Fruit fly (Drosophila melanogaster): Measurements from ENCODE around the gene TwdlH.

TwdlH gene

DNA sequence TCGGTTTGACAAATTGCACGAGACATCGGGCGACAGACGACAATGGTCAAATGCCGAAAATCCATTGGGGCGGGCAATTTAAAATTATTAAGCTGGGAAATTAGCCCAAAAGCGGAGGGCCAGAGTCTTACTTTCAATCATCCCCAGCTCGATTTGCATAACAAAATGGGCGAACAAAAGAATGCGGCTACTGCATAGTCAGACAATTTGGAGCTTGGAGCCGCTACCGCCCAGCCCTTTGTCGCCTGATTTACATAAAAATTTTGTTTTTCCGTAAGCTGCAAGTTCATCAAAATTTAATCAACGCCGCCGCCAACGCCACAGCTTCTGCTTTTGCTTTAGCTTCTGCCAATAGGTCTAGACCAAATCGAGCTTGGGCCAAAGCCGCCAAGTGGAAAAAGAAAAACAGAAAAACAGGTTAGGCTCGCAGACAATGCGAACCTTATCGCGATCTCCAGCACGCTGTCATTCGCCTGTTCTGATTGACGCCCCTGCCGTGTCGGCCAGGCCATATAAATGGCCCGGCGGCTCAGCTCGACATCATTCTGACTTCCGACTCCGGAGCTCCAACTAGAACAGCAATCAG is 2.1 kb upstream of the TwdlH start, which contains the start of gene TwdlN:
TwdlN (plus strand) TSS at position 536 of the 586 bp plus-strand sequence.
- no peak for TF ChIP-seq insv (optimal IDR thresholded peaks at IDR 0.05)
- no peak for TF ChIP-seq psq (optimal IDR thresholded peaks at IDR 0.05)
- no peak for TF ChIP-seq Myc (optimal IDR thresholded peaks at IDR 0.05)
- TF ChIP-seq Sin3A (optimal IDR thresholded peaks at IDR 0.05) = no peak
- no peak for TF ChIP-seq h (optimal IDR thresholded peaks at IDR 0.05)

DNA sequence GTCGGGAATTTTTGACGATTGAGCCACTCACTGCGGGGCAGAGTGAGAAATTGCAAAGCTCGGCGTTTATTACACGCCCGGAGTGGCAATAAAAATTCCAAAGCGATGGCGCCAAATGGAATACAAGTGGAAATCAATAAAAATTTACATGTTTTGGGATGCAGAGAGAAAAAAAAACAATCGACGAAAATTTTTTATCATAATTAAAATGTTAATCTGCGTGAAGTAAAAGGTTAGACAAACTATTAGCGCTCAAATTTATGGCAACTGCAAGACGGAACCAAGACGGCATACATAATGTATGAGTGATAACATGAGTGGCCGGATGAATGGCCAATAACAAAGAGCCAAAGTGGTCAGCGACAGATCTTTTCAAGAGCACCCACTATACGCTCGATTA is 522 bp upstream of the TwdlH start:
- TF ChIP-seq ttk (optimal IDR thresholded peaks at IDR 0.05) (no peak), Myc (optimal IDR thresholded peaks at IDR 0.05) (no peak), Sin3A (optimal IDR thresholded peaks at IDR 0.05) (no peak), psq (optimal IDR thresholded peaks at IDR 0.05) (no peak), h (optimal IDR thresholded peaks at IDR 0.05) (no peak), insv (optimal IDR thresholded peaks at IDR 0.05) (no peak)

DNA sequence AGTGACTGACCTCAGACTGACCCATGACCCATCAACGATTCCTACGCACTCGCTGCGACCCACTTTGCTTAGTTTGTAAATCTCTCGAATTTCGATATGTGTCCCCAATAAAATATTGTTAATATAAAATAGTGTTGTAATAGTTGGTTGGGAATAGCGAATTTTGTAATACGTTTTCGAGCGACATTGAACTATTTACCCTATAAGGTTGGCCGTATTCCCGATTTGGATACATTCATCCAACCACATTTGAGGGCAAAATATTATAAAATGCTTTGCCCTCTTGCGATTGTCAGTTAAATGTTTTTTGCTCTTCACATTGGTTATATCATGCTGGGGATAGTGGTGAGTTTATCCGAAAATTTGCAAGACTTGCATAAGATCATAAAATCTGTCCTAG is 1.1 kb downstream of the TwdlH start, which contains the start of gene TwdlR:
TwdlR (plus strand) TSS at position 301 of the 400 bp plus-strand sequence.
- TF ChIP-seq Sin3A (optimal IDR thresholded peaks at IDR 0.05) (no peak), ttk (optimal IDR thresholded peaks at IDR 0.05) (no peak), insv (optimal IDR thresholded peaks at IDR 0.05) (no peak), Myc (optimal IDR thresholded peaks at IDR 0.05) (no peak), psq (optimal IDR thresholded peaks at IDR 0.05) (no peak), h (optimal IDR thresholded peaks at IDR 0.05) (no peak)

DNA sequence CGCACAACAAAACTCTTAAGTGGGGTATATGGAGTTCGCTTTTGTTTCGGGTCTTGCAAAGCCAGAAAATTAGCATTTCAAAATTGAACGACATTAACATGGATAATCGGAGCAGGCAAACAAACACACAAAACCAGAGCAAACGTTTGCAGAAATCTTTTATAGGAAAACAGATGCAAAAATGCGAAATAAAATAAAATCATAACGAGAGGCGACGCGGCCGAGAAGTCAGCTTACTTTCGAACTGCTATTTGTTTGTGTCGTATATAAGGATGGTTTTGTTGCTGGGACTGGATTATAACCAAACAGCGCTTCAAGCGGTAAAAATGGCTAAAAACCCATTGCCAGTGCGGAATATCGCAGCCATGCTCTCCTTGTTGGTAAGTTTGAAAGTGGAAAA is 2.9 kb downstream of the TwdlH start, which contains the start of gene TwdlS:
TwdlS (plus strand) TSS at position 301 of the 400 bp plus-strand sequence.
- TF ChIP-seq ttk (optimal IDR thresholded peaks at IDR 0.05) (no peak), insv (optimal IDR thresholded peaks at IDR 0.05) (no peak), psq (optimal IDR thresholded peaks at IDR 0.05) (no peak), Myc (optimal IDR thresholded peaks at IDR 0.05) (no peak), h (optimal IDR thresholded peaks at IDR 0.05) (no peak), Sin3A (optimal IDR thresholded peaks at IDR 0.05) (no peak)

DNA sequence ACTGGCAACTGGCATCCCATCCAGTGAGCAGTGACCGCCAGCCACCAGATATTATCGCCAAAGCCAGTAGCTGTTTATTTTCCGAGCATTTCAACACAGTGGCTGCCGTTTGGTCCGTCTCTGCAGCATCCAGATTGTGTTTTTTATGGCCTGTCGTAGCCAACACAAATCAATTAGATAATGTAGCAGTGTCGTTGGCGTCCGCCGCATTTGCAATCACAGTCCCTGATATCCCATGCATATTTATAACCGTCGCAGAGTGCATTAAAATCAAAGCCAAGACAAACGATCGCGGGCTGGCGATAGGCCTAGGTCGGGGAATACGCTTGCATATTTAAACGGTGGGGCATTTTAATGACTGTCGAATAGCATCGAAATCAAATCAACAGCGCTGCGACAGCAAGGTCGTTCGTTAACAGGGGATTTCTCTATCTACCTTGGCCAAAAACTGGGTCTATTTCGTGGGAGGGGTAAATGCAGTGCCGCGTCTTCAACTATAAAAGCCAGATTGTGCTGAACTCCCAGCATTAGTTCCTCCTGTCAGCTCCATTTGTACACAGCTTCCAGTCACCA is 6.1 kb downstream of the TwdlH start, which contains the start of gene TwdlD:
TwdlD (plus strand) TSS at position 523 of the 573 bp plus-strand sequence.
- TF ChIP-seq Myc (optimal IDR thresholded peaks at IDR 0.05) (no peak), h (optimal IDR thresholded peaks at IDR 0.05) (no peak), psq (optimal IDR thresholded peaks at IDR 0.05) (no peak), ttk (optimal IDR thresholded peaks at IDR 0.05) (no peak), Sin3A (optimal IDR thresholded peaks at IDR 0.05) (no peak), insv (optimal IDR thresholded peaks at IDR 0.05) (no peak)

DNA sequence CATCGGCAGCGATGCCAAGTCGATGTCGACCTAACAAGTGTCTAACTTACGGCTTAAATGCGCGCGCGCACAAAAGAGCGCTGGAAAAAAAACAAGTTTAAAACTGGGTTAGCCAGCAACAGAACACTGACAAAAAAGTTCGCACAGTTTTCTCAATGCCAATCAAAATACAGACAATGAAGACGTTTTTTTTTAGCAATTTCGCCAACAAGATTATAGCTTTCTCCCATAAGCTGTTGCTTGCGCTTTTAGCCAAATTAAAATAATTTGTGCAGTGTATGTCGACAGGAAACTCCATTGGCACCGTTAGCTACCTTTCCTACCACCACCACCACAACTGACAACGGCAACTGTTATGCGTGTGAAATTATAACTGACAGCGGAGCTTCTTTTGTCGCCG is 21.1 kb downstream of the TwdlH start:
- TF ChIP-seq Myc (optimal IDR thresholded peaks at IDR 0.05) = no peak
- TF ChIP-seq h (optimal IDR thresholded peaks at IDR 0.05) = no peak
- TF ChIP-seq ttk (optimal IDR thresholded peaks at IDR 0.05) = no peak
- TF ChIP-seq Sin3A (optimal IDR thresholded peaks at IDR 0.05) = no peak
- TF ChIP-seq insv (optimal IDR thresholded peaks at IDR 0.05) = no peak
- no peak for TF ChIP-seq psq (optimal IDR thresholded peaks at IDR 0.05)

DNA sequence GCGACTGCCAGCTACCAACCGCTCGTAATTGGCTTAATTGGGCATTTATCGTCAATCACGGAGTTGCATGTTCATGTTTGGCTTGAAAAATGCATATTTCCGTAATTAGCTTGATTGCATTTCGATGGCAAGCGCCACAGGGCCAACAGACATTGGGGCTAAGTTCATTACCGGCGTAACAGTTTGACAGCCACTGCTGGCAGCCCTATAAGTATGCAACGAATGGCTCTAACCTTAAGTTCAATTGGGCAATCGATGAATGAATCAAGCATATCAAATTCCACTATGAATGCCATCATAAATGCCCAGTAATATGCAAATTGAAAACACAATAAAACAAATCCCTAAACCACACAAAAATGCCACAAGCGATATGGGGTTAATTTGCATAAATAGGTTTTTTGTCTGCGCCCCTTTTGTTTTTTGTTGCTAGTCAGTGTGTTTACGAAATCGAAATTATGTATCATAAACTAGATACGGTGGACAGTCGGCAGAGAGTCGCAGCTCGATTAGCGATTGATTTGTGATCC is 21.9 kb downstream of the TwdlH start:
- no peak for TF ChIP-seq psq (optimal IDR thresholded peaks at IDR 0.05)
- no peak for TF ChIP-seq h (optimal IDR thresholded peaks at IDR 0.05)
- no peak for TF ChIP-seq Sin3A (optimal IDR thresholded peaks at IDR 0.05)
- no peak for TF ChIP-seq Myc (optimal IDR thresholded peaks at IDR 0.05)
- no peak for TF ChIP-seq insv (optimal IDR thresholded peaks at IDR 0.05)
- TF ChIP-seq ttk (optimal IDR thresholded peaks at IDR 0.05) = no peak

DNA sequence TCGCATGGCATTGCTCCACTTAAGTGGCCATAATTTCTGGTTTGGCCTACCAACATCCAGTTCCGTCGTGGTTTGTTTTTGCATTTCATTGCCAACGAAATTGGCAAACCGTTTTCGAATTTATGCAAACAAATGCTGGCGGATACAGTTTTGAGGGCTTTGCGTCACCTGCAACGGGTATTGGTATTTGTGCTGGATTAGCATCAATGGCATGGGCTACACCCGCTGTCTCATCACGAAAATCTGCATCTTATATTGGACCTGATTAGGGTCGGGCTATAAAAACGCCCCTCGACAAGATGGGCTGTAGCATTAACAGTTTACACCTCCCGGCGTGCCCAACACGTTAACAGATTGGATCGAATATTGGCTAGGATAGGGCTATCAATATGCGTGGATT is 22.6 kb downstream of the TwdlH start, which contains the start of gene Tb:
Tb (plus strand) TSS at position 301 of the 400 bp plus-strand sequence.
- no peak for TF ChIP-seq Sin3A (optimal IDR thresholded peaks at IDR 0.05)
- no peak for TF ChIP-seq h (optimal IDR thresholded peaks at IDR 0.05)
- TF ChIP-seq insv (optimal IDR thresholded peaks at IDR 0.05) = no peak
- TF ChIP-seq Myc (optimal IDR thresholded peaks at IDR 0.05) = no peak

DNA sequence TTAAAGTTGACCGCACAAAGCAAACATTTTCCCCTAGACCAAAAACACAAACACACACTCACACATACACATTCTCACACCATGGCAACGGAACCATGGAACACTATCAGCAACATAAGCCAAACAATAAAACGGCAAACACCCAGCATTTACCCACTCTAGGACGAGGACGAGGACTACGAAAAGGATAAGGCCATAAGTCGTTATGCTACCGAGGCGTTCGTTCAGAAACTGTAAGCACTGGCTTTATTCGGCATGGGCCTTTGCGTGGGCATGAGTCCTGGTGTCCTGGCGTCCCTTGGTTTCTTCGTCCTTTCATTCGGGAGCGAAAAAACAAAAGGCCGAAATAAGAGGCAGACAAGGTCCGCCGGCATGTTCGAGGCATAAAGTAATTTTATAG is 36.7 kb downstream of the TwdlH start:
- TF ChIP-seq h (optimal IDR thresholded peaks at IDR 0.05) (no peak), ttk (optimal IDR thresholded peaks at IDR 0.05) (no peak), Myc (optimal IDR thresholded peaks at IDR 0.05) (no peak), Sin3A (optimal IDR thresholded peaks at IDR 0.05) (no peak), psq (optimal IDR thresholded peaks at IDR 0.05) (no peak), insv (optimal IDR thresholded peaks at IDR 0.05) (no peak)

DNA sequence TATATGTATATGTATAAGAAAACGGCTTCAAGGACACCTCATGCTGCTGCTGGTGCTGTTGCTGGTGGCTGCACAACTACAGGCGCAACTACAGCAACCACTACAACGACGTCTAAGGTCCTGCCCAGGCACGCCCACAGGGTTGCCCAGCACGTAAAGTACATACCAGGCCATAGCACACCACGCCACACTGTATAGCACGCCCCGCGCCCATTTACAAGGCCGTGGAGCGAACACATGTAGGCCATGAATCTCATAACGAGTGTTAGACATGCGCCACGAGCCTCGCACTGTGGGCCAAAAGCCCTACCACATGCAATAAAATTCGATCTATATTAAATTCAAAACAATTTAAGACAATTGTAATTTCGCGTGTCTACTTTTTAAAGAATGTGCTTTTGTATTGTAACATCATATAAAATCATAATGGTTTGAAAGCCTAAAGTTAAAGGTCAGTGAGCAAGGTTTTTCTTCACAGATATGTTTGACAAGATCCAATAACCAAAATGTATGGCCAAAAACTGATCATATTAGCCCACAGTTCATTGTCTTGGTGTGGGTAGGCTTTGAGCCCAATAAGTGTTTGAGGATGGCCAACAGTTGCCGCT is 38.1 kb downstream of the TwdlH start:
- TF ChIP-seq ttk (optimal IDR thresholded peaks at IDR 0.05) = no peak
- no peak for TF ChIP-seq Sin3A (optimal IDR thresholded peaks at IDR 0.05)
- TF ChIP-seq psq (optimal IDR thresholded peaks at IDR 0.05) = no peak
- no peak for TF ChIP-seq h (optimal IDR thresholded peaks at IDR 0.05)
- TF ChIP-seq Myc (optimal IDR thresholded peaks at IDR 0.05) = no peak
- TF ChIP-seq insv (optimal IDR thresholded peaks at IDR 0.05) = no peak

DNA sequence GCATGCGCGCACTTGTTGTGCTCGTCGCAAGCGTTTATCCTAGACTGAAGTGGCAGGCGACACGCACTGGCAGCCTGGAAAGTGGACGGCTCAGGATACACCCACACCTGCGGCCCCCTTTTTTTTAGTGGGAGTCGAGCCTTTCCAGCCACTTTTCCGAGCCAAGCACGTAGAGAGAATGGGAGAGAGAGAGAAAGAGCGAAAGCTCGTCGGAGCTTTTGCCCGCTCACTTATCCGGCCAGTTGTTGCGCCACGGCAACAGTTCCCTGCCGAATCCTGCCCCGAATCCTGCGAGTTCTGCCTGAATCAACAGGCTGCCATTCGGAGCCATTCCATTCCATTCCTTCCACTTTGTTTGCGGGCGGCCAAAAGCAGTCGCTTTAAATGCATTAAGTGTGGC is 48.4 kb downstream of the TwdlH start, which contains the start of gene beat-VII:
beat-VII (minus strand) TSS at position 20 of the 400 bp plus-strand sequence.
- TF ChIP-seq h (optimal IDR thresholded peaks at IDR 0.05) = no peak
- TF ChIP-seq insv (optimal IDR thresholded peaks at IDR 0.05) = no peak
- TF ChIP-seq Sin3A (optimal IDR thresholded peaks at IDR 0.05) = no peak
- TF ChIP-seq ttk (optimal IDR thresholded peaks at IDR 0.05) = no peak
- TF ChIP-seq Myc (optimal IDR thresholded peaks at IDR 0.05) = no peak
- no peak for TF ChIP-seq psq (optimal IDR thresholded peaks at IDR 0.05)
